Worm (Caenorhabditis elegans): Measurements from ENCODE around the gene nog-1.

Gene nog-1

ce11 chrIV:390279-390678 lies 3.4 kb upstream of the nog-1 start, which contains the start of the genes ears-2 and uncp-18 (continued):
- TF ChIP-seq tag-97 (GFP tag; IDR thresholded peaks at IDR 0.05) (no peak), mxl-2 (GFP tag; conservative IDR thresholded peaks at IDR 0.05) (no peak), nhr-42 (GFP tag; IDR thresholded peaks at IDR 0.05) (peak; percentile 79), ZK546.5 (tag; optimal IDR thresholded peaks at IDR 0.05) (no peak), snpc-4 (tag; optimal IDR thresholded peaks at IDR 0.05) (no peak), spr-1 (tag; optimal IDR thresholded peaks at IDR 0.05) (peak; percentile 90), unc-62 (GFP tag; optimal IDR thresholded peaks at IDR 0.05 in 1 of 2) (no peak), unc-62 (tag; optimal IDR thresholded peaks at IDR 0.05) (no peak), Y5F2A.4 (GFP tag; optimal IDR thresholded peaks at IDR 0.05) (no peak), nhr-28 (tag; optimal IDR thresholded peaks at IDR 0.05) (peak; percentile 63), egl-27 (tag; optimal IDR thresholded peaks at IDR 0.05) (no peak), mdl-1 (tag; optimal IDR thresholded peaks at IDR 0.05) (peak in 1 of 2 experiments; percentile 20)

ce11 chrIV:396373-396772 lies 2.7 kb downstream of the nog-1 start, which contains the start of gene rrp-8:
TSS of gene rrp-8 (plus strand) at chrIV:396545.
- TF ChIP-seq ama-1 (optimal IDR thresholded peaks at IDR 0.05) (peak; percentile 1), sdz-12 (GFP tag; optimal IDR thresholded peaks at IDR 0.05) (no peak), aha-1 (tag) (peak; percentile 69), lsy-2 (tag; optimal IDR thresholded peaks at IDR 0.05) (peak in 1 of 2 experiments; percentile 43), madf-5 (GFP tag; IDR thresholded peaks at IDR 0.05) (0 out of 4 replicates have a peak, but pooled peaks of 1 of the 2 experiments have one; percentile 30), lin-15B (tag; optimal IDR thresholded peaks at IDR 0.05) (peak; percentile 5), lin-38 (GFP tag; IDR thresholded peaks at IDR 0.05) (peak; percentile 49), egl-43 (GFP tag; IDR thresholded peaks at IDR 0.05) (no peak), nhr-25 (tag; optimal IDR thresholded peaks at IDR 0.05; ENCODE audit: borderline replicate concordance, insufficient read depth) (no peak), T20F7.1 (GFP tag; optimal IDR thresholded peaks at IDR 0.05) (no peak), zfp-3 (GFP tag; conservative IDR thresholded peaks at IDR 0.05) (0 out of 2 replicates have a peak, but pooled peaks have one; percentile 36), skn-1 (tag; optimal IDR thresholded peaks at IDR 0.05) (no peak), arid-1 (GFP tag; conservative IDR thresholded peaks at IDR 0.05) (peak; percentile 25; the same call in 1 of the 2 replicates), pha-4 (GFP tag; IDR thresholded peaks at IDR 0.05) (peak; percentile 37; the same call in 1 of the 2 replicates), pha-4 (tag; optimal IDR thresholded peaks at IDR 0.05) (no peak), nhr-42 (GFP tag; IDR thresholded peaks at IDR 0.05) (0 out of 2 replicates have a peak, but pooled peaks have one; percentile 43)

- TF ChIP-seq zip-2 (tag; optimal IDR thresholded peaks at IDR 0.05): no peak
- TF ChIP-seq ZK546.5 (tag; optimal IDR thresholded peaks at IDR 0.05): no peak
- no peak for TF ChIP-seq madf-5 (GFP tag; IDR thresholded peaks at IDR 0.05)
- no peak for TF ChIP-seq sdz-12 (GFP tag; optimal IDR thresholded peaks at IDR 0.05)
- no peak for TF ChIP-seq ceh-82 (tag; optimal IDR thresholded peaks at IDR 0.05)
- no peak for TF ChIP-seq lin-13 (GFP tag; optimal IDR thresholded peaks at IDR 0.05)
- TF ChIP-seq madf-9 (GFP tag; conservative IDR thresholded peaks at IDR 0.05): no peak
- TF ChIP-seq F10B5.3 (tag; optimal IDR thresholded peaks at IDR 0.05): no peak
- no peak for TF ChIP-seq ztf-11 (tag; optimal IDR thresholded peaks at IDR 0.05)
- TF ChIP-seq dmd-8 (GFP tag; IDR thresholded peaks at IDR 0.05): no peak
- no peak for TF ChIP-seq ctbp-1 (GFP tag; IDR thresholded peaks at IDR 0.05)
- TF ChIP-seq daf-19 (GFP tag; conservative IDR thresholded peaks at IDR 0.05): no peak
- no peak for TF ChIP-seq tag-97 (GFP tag; IDR thresholded peaks at IDR 0.05)
These were observed 7.7 kb downstream of the nog-1 start, which contains the start of gene gpa-4 for ce11 chrIV:401395-401794. TSS of gene gpa-4 (plus strand) at chrIV:401695.

ce11 chrIV:408892-409291 lies 15.2 kb downstream of the nog-1 start:
- TF ChIP-seq snpc-4 (tag; optimal IDR thresholded peaks at IDR 0.05) (no peak), skn-1 (tag; optimal IDR thresholded peaks at IDR 0.05) (no peak), daf-16 (GFP tag; optimal IDR thresholded peaks at IDR 0.05) (no peak), daf-16 (tag; optimal IDR thresholded peaks at IDR 0.05) (peak; percentile 42), dmd-6 (GFP tag; IDR thresholded peaks at IDR 0.05) (peak; percentile 18; the same call in 1 of the 2 replicates), dve-1 (tag; optimal IDR thresholded peaks at IDR 0.05; ENCODE audit: insufficient read depth) (peak; percentile 31)

Measured in whole organism, L4 larva.